Worm (Caenorhabditis elegans): Measurements from ENCODE around the gene srx-97.

Gene srx-97

ce11 chrII:3681365-3682083 lies 12.3 kb upstream of the srx-97 start, which contains the start of gene F19B10.10:
Gene F19B10.10 (minus strand): TSS chrII:3681415.
- TF ChIP-seq W03F9.2 (tag; optimal IDR thresholded peaks at IDR 0.05) (no peak), him-1 (tag; optimal IDR thresholded peaks at IDR 0.05) (no peak)

- TF ChIP-seq W03F9.2 (tag; optimal IDR thresholded peaks at IDR 0.05) (no peak), dao-5 (tag; optimal IDR thresholded peaks at IDR 0.05) (no peak), him-1 (tag; optimal IDR thresholded peaks at IDR 0.05) (no peak)
These were observed 11.2 kb upstream of the srx-97 start for ce11 chrII:3680366-3680765.

ce11 chrII:3678978-3679377 lies 9.8 kb upstream of the srx-97 start:
- TF ChIP-seq W03F9.2 (tag; optimal IDR thresholded peaks at IDR 0.05) (no peak), him-1 (tag; optimal IDR thresholded peaks at IDR 0.05) (no peak), dao-5 (tag; optimal IDR thresholded peaks at IDR 0.05) (no peak)

ce11 chrII:3675176-3675575 lies 6.0 kb upstream of the srx-97 start, which contains the start of gene F19B10.2:
Gene F19B10.2 (plus strand): TSS chrII:3675476.
- no peak for TF ChIP-seq him-1 (tag; optimal IDR thresholded peaks at IDR 0.05)
- no peak for TF ChIP-seq W03F9.2 (tag; optimal IDR thresholded peaks at IDR 0.05)
- TF ChIP-seq dao-5 (tag; optimal IDR thresholded peaks at IDR 0.05), result no peak

ce11 chrII:3673493-3673892 lies 4.3 kb upstream of the srx-97 start, which contains the start of gene sea-1:
Gene sea-1 (minus strand): TSS chrII:3673593.
- TF ChIP-seq dao-5 (tag; optimal IDR thresholded peaks at IDR 0.05), result no peak
- no peak for TF ChIP-seq W03F9.2 (tag; optimal IDR thresholded peaks at IDR 0.05)
- TF ChIP-seq him-1 (tag; optimal IDR thresholded peaks at IDR 0.05), result no peak

- TF ChIP-seq dao-5 (tag; optimal IDR thresholded peaks at IDR 0.05) (no peak), him-1 (tag; optimal IDR thresholded peaks at IDR 0.05) (no peak), W03F9.2 (tag; optimal IDR thresholded peaks at IDR 0.05) (no peak)
These were observed 1.7 kb upstream of the srx-97 start, which contains the start of gene srx-98 for ce11 chrII:3670956-3671355. Gene srx-98 (minus strand): TSS chrII:3671056.

- TF ChIP-seq W03F9.2 (tag; optimal IDR thresholded peaks at IDR 0.05) (no peak), dao-5 (tag; optimal IDR thresholded peaks at IDR 0.05) (no peak), him-1 (tag; optimal IDR thresholded peaks at IDR 0.05) (no peak)
These were observed 4.0 kb downstream of the srx-97 start for ce11 chrII:3665181-3665580.

- TF ChIP-seq W03F9.2 (tag; optimal IDR thresholded peaks at IDR 0.05) (no peak), him-1 (tag; optimal IDR thresholded peaks at IDR 0.05) (no peak), dao-5 (tag; optimal IDR thresholded peaks at IDR 0.05) (no peak)
These were observed 4.7 kb downstream of the srx-97 start, which contains the start of gene F19B10.3 for ce11 chrII:3664470-3664869. Gene F19B10.3 (plus strand): TSS chrII:3664770.

ce11 chrII:3663796-3664195 lies 5.4 kb downstream of the srx-97 start, which contains the start of gene F19B10.6:
Gene F19B10.6 (minus strand): TSS chrII:3663896.
- TF ChIP-seq him-1 (tag; optimal IDR thresholded peaks at IDR 0.05) (no peak), W03F9.2 (tag; optimal IDR thresholded peaks at IDR 0.05) (no peak), dao-5 (tag; optimal IDR thresholded peaks at IDR 0.05) (no peak)

ce11 chrII:3661932-3662331 lies 7.3 kb downstream of the srx-97 start, which contains the start of gene F19B10.13:
Gene F19B10.13 (plus strand): TSS chrII:3662274.
- TF ChIP-seq dao-5 (tag; optimal IDR thresholded peaks at IDR 0.05) (no peak), W03F9.2 (tag; optimal IDR thresholded peaks at IDR 0.05) (no peak), him-1 (tag; optimal IDR thresholded peaks at IDR 0.05) (no peak)

ce11 chrII:3659776-3660175 lies 9.4 kb downstream of the srx-97 start, which contains the start of gene F19B10.4:
Gene F19B10.4 (plus strand): TSS chrII:3660076.
- no peak for TF ChIP-seq W03F9.2 (tag; optimal IDR thresholded peaks at IDR 0.05)
- TF ChIP-seq him-1 (tag; optimal IDR thresholded peaks at IDR 0.05), result no peak
- no peak for TF ChIP-seq dao-5 (tag; optimal IDR thresholded peaks at IDR 0.05)

ce11 chrII:3655378-3655777 lies 13.8 kb downstream of the srx-97 start, which contains the start of gene F19B10.5:
Gene F19B10.5 (plus strand): TSS chrII:3655678.
- no peak for TF ChIP-seq dao-5 (tag; optimal IDR thresholded peaks at IDR 0.05)
- no peak for TF ChIP-seq him-1 (tag; optimal IDR thresholded peaks at IDR 0.05)
- no peak for TF ChIP-seq W03F9.2 (tag; optimal IDR thresholded peaks at IDR 0.05)

ce11 chrII:3647111-3647510 lies 22.1 kb downstream of the srx-97 start, which contains the start of gene fbxb-33:
Gene fbxb-33 (plus strand): TSS chrII:3647411.
- TF ChIP-seq him-1 (tag; optimal IDR thresholded peaks at IDR 0.05) (no peak), W03F9.2 (tag; optimal IDR thresholded peaks at IDR 0.05) (no peak), dao-5 (tag; optimal IDR thresholded peaks at IDR 0.05) (no peak)

- TF ChIP-seq W03F9.2 (tag; optimal IDR thresholded peaks at IDR 0.05) (no peak), dao-5 (tag; optimal IDR thresholded peaks at IDR 0.05) (no peak), him-1 (tag; optimal IDR thresholded peaks at IDR 0.05) (no peak)
These were observed 28.0 kb downstream of the srx-97 start, which contains the start of gene M151.1 for ce11 chrII:3641197-3641596. Gene M151.1 (plus strand): TSS chrII:3641497.

Measured in whole organism, L4/young adult.